ENCODE assay signal across 6 fruit fly cellular contexts in the genomic region with DNA sequence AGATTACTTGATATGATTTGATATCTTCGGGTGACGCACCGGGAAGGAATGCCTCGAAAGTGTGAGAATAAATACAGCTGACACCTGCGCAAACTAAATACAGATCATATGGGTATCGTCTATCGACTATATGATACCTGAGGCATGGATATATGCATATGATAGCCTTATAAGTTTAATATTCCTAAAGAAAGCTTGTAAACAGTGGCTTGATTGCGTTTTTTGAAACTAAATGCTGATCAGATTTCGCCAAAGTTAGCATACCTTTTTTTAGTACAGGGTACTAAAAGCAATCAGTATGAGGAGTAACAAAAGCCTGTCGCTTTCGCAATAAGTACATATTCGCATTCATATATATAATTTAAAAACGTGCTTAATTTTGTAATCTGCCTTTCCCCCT.
A peak's percentile ranks its signal among the peaks of the same experiment; 100 is the strongest.
TF ChIP-seq lines count a peak whose summit lies in the region.

No protein-coding gene starts in this region.

- TF ChIP-seq CTCF in whole organism, embryonic (GFP tag; optimal IDR thresholded peaks at IDR 0.05; lab: Kevin White, UChicago) = no peak

TF ChIP-seq in whole organism, 6 proteins besides CTCF, POLR2A, EP300 and RAD21:
- peak; percentile 83 for TF ChIP-seq pan (optimal IDR thresholded peaks at IDR 0.05; lab: Kevin White, UChicago)
- no peak for TF ChIP-seq usp (GFP tag; optimal IDR thresholded peaks at IDR 0.05; lab: Kevin White, UChicago)
- no peak for TF ChIP-seq Dll (optimal IDR thresholded peaks at IDR 0.05; lab: Kevin White, UChicago)
- TF ChIP-seq CG8478 (optimal IDR thresholded peaks at IDR 0.05; lab: Kevin White, UChicago) = no peak

TF ChIP-seq in whole organism, adult, 20 proteins besides CTCF, POLR2A, EP300 and RAD21:
- TF ChIP-seq CG7101 (tag; optimal IDR thresholded peaks at IDR 0.05; lab: Kevin White, UChicago) (peak; percentile 45), CG14711 (tag; optimal IDR thresholded peaks at IDR 0.05; lab: Kevin White, UChicago) (peak; percentile 44), bab1 (GFP tag; optimal IDR thresholded peaks at IDR 0.05; lab: Kevin White, UChicago) (peak; percentile 19), Mnt (GFP tag; optimal IDR thresholded peaks at IDR 0.05; lab: Kevin White, UChicago) (no peak)
TF ChIP-seq in whole organism, adult: peak in this region for 3.

TF ChIP-seq in whole organism, embryonic, 481 proteins besides CTCF, POLR2A, EP300 and RAD21 (continues in another document):
- TF ChIP-seq Med (GFP tag; lab: Kevin White, UChicago) (peak; percentile 90), Hr78 (GFP tag; optimal IDR thresholded peaks at IDR 0.05; lab: Kevin White, UChicago) (no peak), CG18599 (GFP tag; optimal IDR thresholded peaks at IDR 0.05; lab: Kevin White, UChicago) (peak; percentile 32), sisA (GFP tag; IDR thresholded peaks at IDR 0.05; lab: Robert Waterston, UW) (peak; percentile 32; the same call in 1 of the 2 replicates), Tbp (GFP tag; optimal IDR thresholded peaks at IDR 0.05; lab: Kevin White, UChicago) (no peak), cg (GFP tag; optimal IDR thresholded peaks at IDR 0.05; lab: Kevin White, UChicago) (no peak), CG11247 (GFP tag; IDR thresholded peaks at IDR 0.05; lab: Robert Waterston, UW) (0 out of 2 replicates have a peak, but pooled peaks have one; percentile 13), crol (GFP tag; IDR thresholded peaks at IDR 0.05; lab: Robert Waterston, UW) (no peak), CG7786 (GFP tag; optimal IDR thresholded peaks at IDR 0.05; lab: Kevin White, UChicago) (peak; percentile 9), dmrt99B (tag; optimal IDR thresholded peaks at IDR 0.05; lab: Kevin White, UChicago) (peak; percentile 51), phol (tag; optimal IDR thresholded peaks at IDR 0.05; lab: Kevin White, UChicago) (peak; percentile 17), ranshi (GFP tag; IDR thresholded peaks at IDR 0.05; lab: Robert Waterston, UW) (peak; percentile 56; the same call in 1 of the 2 replicates), knrl (GFP tag; IDR thresholded peaks at IDR 0.05; lab: Robert Waterston, UW; ENCODE audit: partially characterized antibody) (no peak), CG15696 (tag; optimal IDR thresholded peaks at IDR 0.05; lab: Kevin White, UChicago) (no peak), lbe (GFP tag; optimal IDR thresholded peaks at IDR 0.05; lab: Kevin White, UChicago) (peak; percentile 72), Ptx1 (GFP tag; IDR thresholded peaks at IDR 0.05; lab: Robert Waterston, UW) (peak; percentile 57; the same call in 1 of the 2 replicates), CG1603 (tag; optimal IDR thresholded peaks at IDR 0.05; lab: Kevin White, UChicago) (peak; percentile 27), C15 (GFP tag; IDR thresholded peaks at IDR 0.05; lab: Robert Waterston, UW) (0 out of 3 replicates have a peak, but pooled peaks have one; percentile 40), CG14667 (GFP tag; IDR thresholded peaks at IDR 0.05; lab: Robert Waterston, UW) (no peak)

TF ChIP-seq in whole organism, prepupa, 60 proteins besides CTCF, POLR2A, EP300 and RAD21 (continues in another document):
- 0 out of 2 replicates have a peak, but pooled peaks have one; percentile 13 for TF ChIP-seq CG11294 (GFP tag; IDR thresholded peaks at IDR 0.05; lab: Robert Waterston, UW)
- peak; percentile 46 for TF ChIP-seq Eip93F (GFP tag; optimal IDR thresholded peaks at IDR 0.05; lab: Kevin White, UChicago)
- peak; percentile 47 for TF ChIP-seq OdsH (GFP tag; optimal IDR thresholded peaks at IDR 0.05; lab: Kevin White, UChicago)
- TF ChIP-seq Blimp-1 (GFP tag; optimal IDR thresholded peaks at IDR 0.05; lab: Kevin White, UChicago) = peak; percentile 40
- TF ChIP-seq Eip75B (GFP tag; optimal IDR thresholded peaks at IDR 0.05; lab: Kevin White, UChicago) = peak; percentile 66
- TF ChIP-seq Sox102F (GFP tag; optimal IDR thresholded peaks at IDR 0.05; lab: Kevin White, UChicago) = peak; percentile 24
- TF ChIP-seq CG31627 (GFP tag; optimal IDR thresholded peaks at IDR 0.05; lab: Kevin White, UChicago) = peak; percentile 54
- TF ChIP-seq CG15336 (GFP tag; IDR thresholded peaks at IDR 0.05; lab: Robert Waterston, UW) = peak; percentile 45; the same call in 1 of the 2 replicates
- TF ChIP-seq CG6276 (GFP tag; optimal IDR thresholded peaks at IDR 0.05; lab: Kevin White, UChicago) = no peak
- TF ChIP-seq CG9139 (GFP tag; optimal IDR thresholded peaks at IDR 0.05; lab: Kevin White, UChicago) = peak; percentile 16
- TF ChIP-seq Ets96B (tag; optimal IDR thresholded peaks at IDR 0.05; lab: Kevin White, UChicago) = peak; percentile 51
- no peak for TF ChIP-seq CG4318 (GFP tag; optimal IDR thresholded peaks at IDR 0.05; lab: Kevin White, UChicago)
- peak; percentile 14 for TF ChIP-seq Hr4 (GFP tag; optimal IDR thresholded peaks at IDR 0.05; lab: Kevin White, UChicago)
- TF ChIP-seq CG6854 (GFP tag; optimal IDR thresholded peaks at IDR 0.05; lab: Kevin White, UChicago) = no peak
- no peak for TF ChIP-seq achi (GFP tag; optimal IDR thresholded peaks at IDR 0.05; lab: Kevin White, UChicago)
- TF ChIP-seq CG16779 (tag; optimal IDR thresholded peaks at IDR 0.05; lab: Kevin White, UChicago) = peak; percentile 27
- peak; percentile 35 for TF ChIP-seq net (GFP tag; optimal IDR thresholded peaks at IDR 0.05; lab: Kevin White, UChicago)
- peak; percentile 82 for TF ChIP-seq Met (GFP tag; optimal IDR thresholded peaks at IDR 0.05; lab: Kevin White, UChicago)
- no peak for TF ChIP-seq CG1621 (tag; optimal IDR thresholded peaks at IDR 0.05; lab: Kevin White, UChicago)
- peak; percentile 70 for TF ChIP-seq CG10669 (GFP tag; optimal IDR thresholded peaks at IDR 0.05; lab: Kevin White, UChicago)

TF ChIP-seq in whole organism, pupa, 21 proteins besides CTCF, POLR2A, EP300 and RAD21 (continues in another document):
- TF ChIP-seq rn (GFP tag; IDR thresholded peaks at IDR 0.05; lab: Robert Waterston, UW) (0 out of 2 replicates have a peak, but pooled peaks have one; percentile 19), Ets98B (GFP tag; IDR thresholded peaks at IDR 0.05; lab: Robert Waterston, UW) (peak; percentile 41; the same call in 1 of the 2 replicates), CG17806 (tag; optimal IDR thresholded peaks at IDR 0.05; lab: Kevin White, UChicago) (peak; percentile 60), EcR (GFP tag; optimal IDR thresholded peaks at IDR 0.05; lab: Kevin White, UChicago) (no peak), CG14655 (GFP tag; optimal IDR thresholded peaks at IDR 0.05; lab: Kevin White, UChicago) (peak; percentile 23), CG32121 (GFP tag; IDR thresholded peaks at IDR 0.05; lab: Robert Waterston, UW) (0 out of 2 replicates have a peak, but pooled peaks have one; percentile 15), D1 (tag; optimal IDR thresholded peaks at IDR 0.05; lab: Kevin White, UChicago) (no peak), CG10348 (GFP tag; IDR thresholded peaks at IDR 0.05; lab: Robert Waterston, UW) (no peak), CG8159 (tag; optimal IDR thresholded peaks at IDR 0.05; lab: Kevin White, UChicago) (peak; percentile 70), fd96Ca (GFP tag; IDR thresholded peaks at IDR 0.05; lab: Robert Waterston, UW) (0 out of 3 replicates have a peak, but pooled peaks have one; percentile 40), Pif1B (GFP tag; optimal IDR thresholded peaks at IDR 0.05; lab: Kevin White, UChicago) (peak; percentile 47), CG13204 (GFP tag; optimal IDR thresholded peaks at IDR 0.05; lab: Kevin White, UChicago) (no peak), CG12605 (GFP tag; IDR thresholded peaks at IDR 0.05; lab: Robert Waterston, UW) (no peak), CG34367 (tag; optimal IDR thresholded peaks at IDR 0.05; lab: Kevin White, UChicago) (no peak), CG4496 (GFP tag; IDR thresholded peaks at IDR 0.05; lab: Robert Waterston, UW) (peak; percentile 65; the same call in 2 of the 3 replicates), CG8301 (tag; optimal IDR thresholded peaks at IDR 0.05; lab: Kevin White, UChicago) (no peak), CG9948 (tag; optimal IDR thresholded peaks at IDR 0.05; lab: Kevin White, UChicago) (no peak), Pif1A (GFP tag; optimal IDR thresholded peaks at IDR 0.05; lab: Kevin White, UChicago) (peak; percentile 65), gl (tag; optimal IDR thresholded peaks at IDR 0.05; lab: Kevin White, UChicago) (no peak), CG15710 (tag; optimal IDR thresholded peaks at IDR 0.05; lab: Kevin White, UChicago) (no peak)

TF ChIP-seq in whole organism, wandering third instar larva, 38 proteins besides CTCF, POLR2A, EP300 and RAD21:
- peak; percentile 74 for TF ChIP-seq HLH106 (tag; optimal IDR thresholded peaks at IDR 0.05; lab: Kevin White, UChicago)
- TF ChIP-seq CG32264 (GFP tag; optimal IDR thresholded peaks at IDR 0.05; lab: Kevin White, UChicago) = peak; percentile 52
- peak; percentile 62 for TF ChIP-seq dmrt93B (GFP tag; optimal IDR thresholded peaks at IDR 0.05; lab: Kevin White, UChicago)
- TF ChIP-seq ey (GFP tag; optimal IDR thresholded peaks at IDR 0.05; lab: Kevin White, UChicago) = peak; percentile 26
- TF ChIP-seq Vsx2 (GFP tag; optimal IDR thresholded peaks at IDR 0.05; lab: Kevin White, UChicago; ENCODE audit: partially characterized antibody) = no peak
- TF ChIP-seq Abd-B (GFP tag; optimal IDR thresholded peaks at IDR 0.05; lab: Kevin White, UChicago) = no peak
- no peak for TF ChIP-seq tai (GFP tag; optimal IDR thresholded peaks at IDR 0.05; lab: Kevin White, UChicago)
- no peak for TF ChIP-seq Hr83 (GFP tag; optimal IDR thresholded peaks at IDR 0.05; lab: Kevin White, UChicago; ENCODE audit: poor library complexity, severe bottlenecking)
- TF ChIP-seq foxo (GFP tag; optimal IDR thresholded peaks at IDR 0.05; lab: Kevin White, UChicago) = peak in 1 of 2 experiments; percentile 77
- TF ChIP-seq fru (GFP tag; optimal IDR thresholded peaks at IDR 0.05; lab: Kevin White, UChicago) = peak; percentile 75
- TF ChIP-seq Rel (GFP tag; optimal IDR thresholded peaks at IDR 0.05; lab: Kevin White, UChicago) = no peak
- TF ChIP-seq Rel (tag; optimal IDR thresholded peaks at IDR 0.05; lab: Kevin White, UChicago) = peak; percentile 4
- peak; percentile 88 for TF ChIP-seq h (GFP tag; optimal IDR thresholded peaks at IDR 0.05; lab: Kevin White, UChicago)
- TF ChIP-seq br (GFP tag; optimal IDR thresholded peaks at IDR 0.05; lab: Kevin White, UChicago) = peak; percentile 25
- TF ChIP-seq rgr (GFP tag; optimal IDR thresholded peaks at IDR 0.05; lab: Kevin White, UChicago) = peak; percentile 28
- TF ChIP-seq woc (GFP tag; optimal IDR thresholded peaks at IDR 0.05; lab: Kevin White, UChicago) = peak; percentile 57
- peak; percentile 70 for TF ChIP-seq sage (GFP tag; optimal IDR thresholded peaks at IDR 0.05; lab: Kevin White, UChicago)
- TF ChIP-seq OdsH (GFP tag; optimal IDR thresholded peaks at IDR 0.05; lab: Kevin White, UChicago) = peak; percentile 29
- peak; percentile 39 for TF ChIP-seq pan (optimal IDR thresholded peaks at IDR 0.05; lab: Kevin White, UChicago)
- TF ChIP-seq GATAd (GFP tag; optimal IDR thresholded peaks at IDR 0.05; lab: Kevin White, UChicago) = no peak
- no peak for TF ChIP-seq Jra (GFP tag; optimal IDR thresholded peaks at IDR 0.05; lab: Kevin White, UChicago)
- TF ChIP-seq Hr78 (GFP tag; optimal IDR thresholded peaks at IDR 0.05; lab: Kevin White, UChicago) = no peak
